Worm (Caenorhabditis elegans): ENCODE data around the gene srx-47.

- no peak for TF ChIP-seq M03D4.4 (tag; optimal IDR thresholded peaks at IDR 0.05)
- TF ChIP-seq sem-2 (GFP tag; optimal IDR thresholded peaks at IDR 0.05): no peak
- TF ChIP-seq elt-3 (tag; optimal IDR thresholded peaks at IDR 0.05): no peak
- no peak for TF ChIP-seq pha-4 (tag; optimal IDR thresholded peaks at IDR 0.05)
- no peak for TF ChIP-seq lin-13 (tag; optimal IDR thresholded peaks at IDR 0.05)
- no peak for TF ChIP-seq unc-62 (GFP tag; optimal IDR thresholded peaks at IDR 0.05)
- no peak for TF ChIP-seq snpc-4 (tag; optimal IDR thresholded peaks at IDR 0.05)
- no peak for TF ChIP-seq mep-1 (tag; optimal IDR thresholded peaks at IDR 0.05)
- no peak for TF ChIP-seq hlh-1 (tag; optimal IDR thresholded peaks at IDR 0.05)
- TF ChIP-seq nhr-28 (tag; optimal IDR thresholded peaks at IDR 0.05): no peak
Measured at ce11 chrV:9329245-9329979, 20.4 kb upstream of the srx-47 start.

Measured in whole organism, mixed stage, embryonic.